Fruit fly (Drosophila melanogaster): ENCODE results near the gene mei-217.
A peak's percentile ranks its signal among the peaks of the same experiment; 100 is the strongest.

Gene mei-217

DNA sequence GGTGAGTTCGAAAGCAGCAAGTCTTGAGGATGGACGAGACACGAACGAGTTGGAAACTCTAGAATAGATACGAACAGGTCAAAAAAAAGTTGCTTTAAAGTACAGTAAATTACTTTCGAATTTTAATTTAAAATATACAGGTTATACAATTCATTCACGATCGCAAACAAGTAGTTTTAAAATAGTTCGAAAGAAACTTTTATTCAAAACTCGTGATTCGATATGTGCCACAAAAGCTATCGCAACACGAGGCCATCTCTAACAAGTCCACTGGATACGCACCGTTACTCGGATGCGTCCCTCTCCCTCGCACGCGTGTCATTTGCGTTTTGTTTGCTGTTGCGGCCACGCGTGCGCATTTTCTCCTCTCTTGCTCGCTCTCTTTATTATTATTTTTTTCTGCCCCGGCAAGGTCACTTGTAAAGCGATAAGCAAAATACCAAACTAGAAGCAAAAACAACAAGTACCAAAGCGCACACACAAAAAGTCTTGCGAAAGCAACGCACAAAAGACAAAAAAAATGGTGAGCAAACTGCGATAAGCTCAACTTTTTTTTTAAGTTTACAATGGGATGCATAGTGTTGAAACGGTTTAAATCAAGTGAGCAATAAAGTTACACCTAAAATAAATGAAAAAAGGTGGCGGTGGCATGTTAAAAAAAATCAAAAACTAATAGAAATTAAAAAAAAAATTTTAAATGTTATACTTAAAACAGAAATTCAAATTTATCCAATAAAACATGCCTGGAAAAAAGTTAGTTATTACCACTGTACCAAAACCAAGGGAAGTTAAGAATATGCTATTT is 17.6 kb downstream of the mei-217 start (continued):
- TF ChIP-seq Nf-YC (tag; optimal IDR thresholded peaks at IDR 0.05) (peak; percentile 57), chif (GFP tag; optimal IDR thresholded peaks at IDR 0.05) (peak; percentile 17 to 43), Ets65A (GFP tag) (peak; percentile 4), sna (GFP tag; IDR thresholded peaks at IDR 0.05; ENCODE audit: partially characterized antibody) (peak; percentile 92), CG10431 (GFP tag; optimal IDR thresholded peaks at IDR 0.05) (no peak), Vsx1 (GFP tag; optimal IDR thresholded peaks at IDR 0.05) (peak; percentile 6), CG7928 (GFP tag; optimal IDR thresholded peaks at IDR 0.05) (peak; percentile 3), CG13775 (GFP tag; optimal IDR thresholded peaks at IDR 0.05) (peak; percentile 38), CG9437 (GFP tag; optimal IDR thresholded peaks at IDR 0.05) (peak; percentile 13), en (GFP tag; optimal IDR thresholded peaks at IDR 0.05) (no peak), trh (GFP tag; optimal IDR thresholded peaks at IDR 0.05) (peak; percentile 2), eve (GFP tag; optimal IDR thresholded peaks at IDR 0.05) (peak in 1 of 2 experiments; percentile 63), zf30C (GFP tag; optimal IDR thresholded peaks at IDR 0.05) (no peak), CG10979 (tag; optimal IDR thresholded peaks at IDR 0.05) (peak; percentile 54), twi (tag; optimal IDR thresholded peaks at IDR 0.05) (no peak), kah (GFP tag; optimal IDR thresholded peaks at IDR 0.05) (peak; percentile 62), CG17829 (tag; optimal IDR thresholded peaks at IDR 0.05) (peak; percentile 63), CG33213 (GFP tag; optimal IDR thresholded peaks at IDR 0.05) (no peak), gem (tag; optimal IDR thresholded peaks at IDR 0.05) (peak; percentile 80), maf-S (GFP tag; optimal IDR thresholded peaks at IDR 0.05) (peak; percentile 40), tin (GFP tag; optimal IDR thresholded peaks at IDR 0.05) (peak; percentile 24), CTCF (GFP tag; optimal IDR thresholded peaks at IDR 0.05) (no peak), ftz-f1 (GFP tag; optimal IDR thresholded peaks at IDR 0.05) (peak; percentile 86), CG3407 (GFP tag; optimal IDR thresholded peaks at IDR 0.05) (no peak), nerfin-1 (tag; optimal IDR thresholded peaks at IDR 0.05) (no peak), tx (GFP tag; optimal IDR thresholded peaks at IDR 0.05) (peak; percentile 22), trem (tag; optimal IDR thresholded peaks at IDR 0.05) (peak; percentile 47), zen (tag; optimal IDR thresholded peaks at IDR 0.05) (no peak), Ssrp (tag; optimal IDR thresholded peaks at IDR 0.05) (peak; percentile 23), CG6689 (GFP tag; IDR thresholded peaks at IDR 0.05) (peak; percentile 68), Xrp1 (GFP tag; IDR thresholded peaks at IDR 0.05) (peak; percentile 75), CG17568 (GFP tag; optimal IDR thresholded peaks at IDR 0.05) (peak; percentile 70), fd102C (GFP tag; optimal IDR thresholded peaks at IDR 0.05) (no peak), cato (GFP tag; optimal IDR thresholded peaks at IDR 0.05; ENCODE audit: borderline replicate concordance) (no peak), Sry-δ (GFP tag; optimal IDR thresholded peaks at IDR 0.05) (peak; percentile 87), CG12299 (tag; optimal IDR thresholded peaks at IDR 0.05) (no peak), CG7745 (tag; optimal IDR thresholded peaks at IDR 0.05) (no peak), Awh (GFP tag; IDR thresholded peaks at IDR 0.05) (peak; percentile 56; the same call in 1 of the 2 replicates), E2f1 (GFP tag; IDR thresholded peaks at IDR 0.05) (peak; percentile 75), CG2129 (GFP tag; IDR thresholded peaks at IDR 0.05; ENCODE audit: partially characterized antibody) (peak; percentile 95), unpg (GFP tag; optimal IDR thresholded peaks at IDR 0.05) (peak; percentile 77), CG3726 (GFP tag; IDR thresholded peaks at IDR 0.05) (peak; percentile 36; the same call in 1 of the 3 replicates), pb (GFP tag; optimal IDR thresholded peaks at IDR 0.05) (no peak), Myb (GFP tag; optimal IDR thresholded peaks at IDR 0.05) (peak; percentile 6), p53 (GFP tag; optimal IDR thresholded peaks at IDR 0.05) (no peak), ash1 (GFP tag; optimal IDR thresholded peaks at IDR 0.05) (no peak), Nf-YB (GFP tag; optimal IDR thresholded peaks at IDR 0.05) (peak; percentile 31), CG6175 (GFP tag; IDR thresholded peaks at IDR 0.05) (peak; percentile 21; the same call in 1 of the 3 replicates), CG8478 (optimal IDR thresholded peaks at IDR 0.05) (no peak), CG2199 (GFP tag; IDR thresholded peaks at IDR 0.05) (no peak)
